Fruit fly (Drosophila melanogaster) whole organism, pupa: ENCODE results near the gene ND-13A.

Experiments
- CG10348 ChIP-seq: fragments of 200-800 bp; sonication (Bioruptor generic); IDR thresholded peaks from 2 replicates; pipeline ENCODE4 v1.3.6; 2022; ENCODE audit warnings: missing biosample characterization, missing genetic modification characterization
- CG12605 ChIP-seq: fragments of 200-800 bp; sonication (Bioruptor generic); IDR thresholded peaks from 2 replicates; pipeline ENCODE4 v1.3.6; 2022; ENCODE audit warnings: missing biosample characterization, missing genetic modification characterization
- CG13204 ChIP-seq: fragments of 200-800 bp; sonication (Bioruptor generic); optimal IDR thresholded peaks from 2 replicates; lab custom pipeline; 2018; ENCODE audit warnings: missing biosample characterization, mild to moderate bottlenecking, missing genetic modification characterization, moderate library complexity
- CG14655 ChIP-seq: fragments of 200-800 bp; sonication (Bioruptor generic); optimal IDR thresholded peaks from 3 replicates; lab custom pipeline; 2017; ENCODE audit warnings: mild to moderate bottlenecking, missing biosample characterization, missing genetic modification reagents, missing genetic modification characterization
- CG15710 ChIP-seq: fragments of 200-800 bp; sonication (Bioruptor generic); optimal IDR thresholded peaks from 2 replicates; lab custom pipeline; 2018; ENCODE audit warnings: missing biosample characterization, mild to moderate bottlenecking, missing genetic modification characterization, moderate library complexity
- CG17806 ChIP-seq: fragments of 200-800 bp; sonication (Bioruptor generic); optimal IDR thresholded peaks from 2 replicates; lab custom pipeline; 2018; ENCODE audit warnings: missing biosample characterization, mild to moderate bottlenecking, missing genetic modification characterization, moderate library complexity
- CG32121 ChIP-seq: fragments of 200-800 bp; sonication (Bioruptor generic); IDR thresholded peaks from 2 replicates; pipeline ENCODE4 v1.3.6; 2022; ENCODE audit warnings: missing biosample characterization, missing genetic modification characterization
- CG34367 ChIP-seq: fragments of 200-800 bp; sonication (Bioruptor generic); optimal IDR thresholded peaks from 2 replicates; lab custom pipeline; 2018; ENCODE audit warnings: missing biosample characterization, mild to moderate bottlenecking, missing genetic modification characterization
- CG4496 ChIP-seq: fragments of 200-800 bp; sonication (Bioruptor generic); IDR thresholded peaks from 3 replicates; pipeline ENCODE4 v1.3.6; 2022; ENCODE audit warnings: missing biosample characterization, missing genetic modification characterization
- CG8159 ChIP-seq: fragments of 200-800 bp; sonication (Bioruptor generic); optimal IDR thresholded peaks from 3 replicates; lab custom pipeline; 2018; ENCODE audit warnings: missing biosample characterization, mild to moderate bottlenecking, missing genetic modification characterization, moderate library complexity
- CG8301 ChIP-seq: fragments of 200-800 bp; sonication (Bioruptor generic); optimal IDR thresholded peaks from 2 replicates; lab custom pipeline; 2018; ENCODE audit warnings: missing biosample characterization, mild to moderate bottlenecking, missing genetic modification characterization
- CG9948 ChIP-seq: fragments of 200-800 bp; sonication (Bioruptor generic); optimal IDR thresholded peaks from 2 replicates; lab custom pipeline; 2018; ENCODE audit warnings: missing biosample characterization, mild to moderate bottlenecking, missing genetic modification characterization, moderate library complexity
- D1 ChIP-seq: fragments of 200-800 bp; sonication (Bioruptor generic); optimal IDR thresholded peaks from 2 replicates; lab custom pipeline; 2018; ENCODE audit warnings: missing biosample characterization, mild to moderate bottlenecking, missing genetic modification characterization, moderate library complexity
- EcR ChIP-seq: fragments of 200-800 bp; sonication (Bioruptor generic); optimal IDR thresholded peaks from 3 replicates; lab custom pipeline; 2019; ENCODE audit warnings: missing biosample characterization, missing genetic modification characterization, mild to moderate bottlenecking, moderate library complexity, missing genetic modification reagents
- Ets98B ChIP-seq: fragments of 200-800 bp; sonication (Bioruptor generic); IDR thresholded peaks from 2 replicates; pipeline ENCODE4 v1.3.6; 2022; ENCODE audit warnings: missing biosample characterization, missing genetic modification characterization
- Pif1A ChIP-seq: fragments of 200-800 bp; sonication (Bioruptor generic); optimal IDR thresholded peaks from 3 replicates; lab custom pipeline; 2016; ENCODE audit warnings: missing biosample characterization, missing genetic modification characterization
- Pif1B ChIP-seq: fragments of 200-800 bp; sonication (Bioruptor generic); optimal IDR thresholded peaks from 3 replicates; lab custom pipeline; 2016; ENCODE audit warnings: missing biosample characterization, missing genetic modification characterization
- Snoo ChIP-seq: fragments of 200-800 bp; sonication (Bioruptor generic); optimal IDR thresholded peaks from 3 replicates; lab custom pipeline; 2017; ENCODE audit warnings: missing biosample characterization, mild to moderate bottlenecking, missing genetic modification characterization, inconsistent platforms
- fd96Ca ChIP-seq: fragments of 200-800 bp; sonication (Bioruptor generic); IDR thresholded peaks from 3 replicates; pipeline ENCODE4 v1.3.6; 2022; ENCODE audit warnings: missing biosample characterization, missing genetic modification characterization
- gl ChIP-seq: fragments of 200-800 bp; sonication (Bioruptor generic); optimal IDR thresholded peaks from 2 replicates; lab custom pipeline; 2018; ENCODE audit warnings: missing biosample characterization, mild to moderate bottlenecking, missing genetic modification characterization
- rn ChIP-seq: fragments of 200-800 bp; sonication (Bioruptor generic); IDR thresholded peaks from 2 replicates; pipeline ENCODE4 v1.3.6; 2022; ENCODE audit warnings: missing biosample characterization, missing genetic modification characterization

ND-13A gene

DNA sequence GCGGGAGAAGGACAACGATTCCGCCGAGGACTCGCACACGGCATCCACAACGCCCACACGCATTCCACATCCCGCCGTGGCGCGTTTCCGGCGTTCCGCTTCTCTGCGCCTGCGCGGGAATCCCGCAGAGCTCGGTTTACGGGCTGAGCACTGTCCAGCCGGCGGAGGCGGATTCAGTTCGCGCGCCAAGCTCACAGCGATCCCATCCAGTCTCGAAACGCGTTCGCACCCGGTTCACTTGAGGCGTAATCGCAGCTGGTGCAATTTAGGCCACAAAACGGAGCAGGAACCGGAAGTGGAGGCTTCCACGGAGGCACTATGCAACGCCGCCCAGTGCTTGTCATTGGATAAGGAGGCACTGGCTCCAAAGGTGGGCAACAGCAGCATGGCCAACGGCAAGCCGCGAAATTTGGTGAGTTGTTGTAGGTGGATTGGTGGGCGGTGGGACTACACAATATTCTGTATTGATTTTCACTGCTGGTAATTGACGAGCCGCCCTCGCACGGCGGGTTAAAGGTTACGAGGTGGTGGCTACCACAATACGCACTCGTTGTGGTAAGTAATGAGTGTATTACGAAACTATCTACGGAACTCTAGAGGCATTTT, 37.2 kb downstream of the ND-13A start:
- TF ChIP-seq CG32121 (0 out of 2 replicates have a peak, but pooled peaks have one; percentile 9), Pif1A (no peak)

DNA sequence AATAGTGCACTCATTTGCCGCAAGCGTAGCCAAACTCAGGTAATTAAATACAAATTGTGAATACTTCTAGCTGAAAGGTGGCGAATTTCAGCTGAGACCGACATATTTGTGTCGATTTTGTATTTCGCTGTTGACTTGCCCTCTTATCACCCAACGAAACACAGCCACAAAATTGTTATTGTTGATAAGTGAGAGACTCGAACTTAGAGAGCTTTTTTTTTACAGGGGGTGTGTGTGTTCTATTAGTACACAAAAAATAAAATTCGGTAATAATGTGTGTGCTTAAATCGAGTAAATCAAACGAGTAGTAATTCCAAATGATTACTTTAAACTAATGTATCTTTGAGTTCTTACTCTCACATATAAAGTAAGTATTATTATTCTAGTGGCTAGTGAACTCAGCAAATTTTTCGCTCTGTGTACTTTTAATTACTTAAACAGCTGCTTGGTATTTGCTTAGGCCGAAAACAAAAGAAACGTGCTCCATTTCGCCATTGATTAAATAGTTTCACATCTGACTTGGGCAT, 39.1 kb downstream of the ND-13A start:
- TF ChIP-seq Ets98B (GFP tag; lab: Robert Waterston, UW): 0 out of 2 replicates have a peak, but pooled peaks have one; percentile 15
- no peak for TF ChIP-seq CG32121
- 0 out of 3 replicates have a peak, but pooled peaks have one; percentile 34 for TF ChIP-seq CG4496 (GFP tag; lab: Robert Waterston, UW)

- TF ChIP-seq CG12605 (no peak), CG8301 (tag; lab: Kevin White, UChicago) (no peak), CG14655 (GFP tag; lab: Kevin White, UChicago) (no peak), CG32121 (no peak), CG13204 (GFP tag; lab: Kevin White, UChicago) (no peak), fd96Ca (no peak), Pif1A (no peak), rn (GFP tag; lab: Robert Waterston, UW) (no peak), D1 (tag; lab: Kevin White, UChicago) (no peak), CG4496 (GFP tag; lab: Robert Waterston, UW) (no peak), gl (no peak)
- TF ChIP-seq, all 21 proteins: peak for 0
Observed at dm6 chr2L:5060515-5060914, 39.6 kb downstream of the ND-13A start, which contains the start of gene qtc. Gene qtc (plus strand): TSS chr2L:5060815.

DNA sequence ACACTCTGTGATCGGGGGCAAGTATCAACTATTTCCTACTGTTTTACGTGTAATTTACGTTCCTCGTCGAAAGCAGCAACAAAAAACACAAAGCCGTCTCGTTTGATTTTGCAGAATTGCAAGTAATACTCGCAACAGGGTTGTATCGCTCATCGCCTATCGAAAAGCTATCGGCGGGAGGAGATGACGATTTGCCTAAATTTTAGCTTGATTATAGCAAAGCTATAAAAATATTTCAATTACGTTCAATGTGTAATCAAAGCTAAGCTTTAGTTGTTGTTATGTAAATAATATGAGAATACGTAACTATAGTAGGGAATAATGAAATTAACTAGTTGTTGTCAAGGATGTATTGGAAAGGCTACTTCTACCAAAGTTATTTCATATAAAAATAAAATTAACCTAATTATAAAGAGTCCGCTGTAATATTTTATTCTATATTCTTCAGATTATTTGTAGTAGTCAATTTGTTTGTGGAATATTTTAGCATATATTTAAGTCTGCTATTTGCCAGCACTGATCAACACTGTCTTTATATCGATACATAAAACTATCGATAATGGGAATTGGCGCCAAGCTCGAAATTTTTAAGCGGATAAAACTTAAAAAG, 40.3 kb downstream of the ND-13A start, which contains the start of gene Rpn11:
TSS of gene Rpn11 (minus strand) at position 146 of the 610 bp plus-strand sequence.
- TF ChIP-seq CG13204 (GFP tag; lab: Kevin White, UChicago): no peak
- TF ChIP-seq CG32121: no peak
- TF ChIP-seq Snoo (tag; lab: Kevin White, UChicago): peak; percentile 49
- no peak for TF ChIP-seq CG14655 (GFP tag; lab: Kevin White, UChicago)
- peak; percentile 52 for TF ChIP-seq CG15710
- TF ChIP-seq CG10348 (GFP tag; lab: Robert Waterston, UW): no peak
- peak; percentile 31 for TF ChIP-seq CG17806
- TF ChIP-seq CG8301 (tag; lab: Kevin White, UChicago): peak; percentile 39
- TF ChIP-seq fd96Ca: no peak
- no peak for TF ChIP-seq CG12605
- TF ChIP-seq CG4496 (GFP tag; lab: Robert Waterston, UW): peak; percentile 40; the same call in 1 of the 3 replicates
- no peak for TF ChIP-seq Pif1A
- TF ChIP-seq CG9948 (tag; lab: Kevin White, UChicago): peak; percentile 41
- no peak for TF ChIP-seq rn (GFP tag; lab: Robert Waterston, UW)
- peak; percentile 43 for TF ChIP-seq CG34367
- no peak for TF ChIP-seq gl
- peak; percentile 62 for TF ChIP-seq CG8159 (tag; lab: Kevin White, UChicago)
- TF ChIP-seq Pif1B: no peak
- TF ChIP-seq D1 (tag; lab: Kevin White, UChicago): no peak
- no peak for TF ChIP-seq Ets98B (GFP tag; lab: Robert Waterston, UW)
- TF ChIP-seq EcR (GFP tag; lab: Kevin White, UChicago): no peak

dm6 chr2L:5058094-5058493, 42.0 kb downstream of the ND-13A start, which contains the start of gene Nepl3:
Gene Nepl3 (minus strand): TSS chr2L:5058248.
- TF ChIP-seq EcR (GFP tag; lab: Kevin White, UChicago): no peak
- TF ChIP-seq rn (GFP tag; lab: Robert Waterston, UW): no peak
- no peak for TF ChIP-seq CG15710
- TF ChIP-seq CG14655 (GFP tag; lab: Kevin White, UChicago): no peak
- TF ChIP-seq CG8301 (tag; lab: Kevin White, UChicago): no peak
- no peak for TF ChIP-seq CG10348 (GFP tag; lab: Robert Waterston, UW)
- TF ChIP-seq Snoo (tag; lab: Kevin White, UChicago): no peak
- no peak for TF ChIP-seq CG32121
- no peak for TF ChIP-seq CG8159 (tag; lab: Kevin White, UChicago)
- no peak for TF ChIP-seq gl
- no peak for TF ChIP-seq fd96Ca

DNA sequence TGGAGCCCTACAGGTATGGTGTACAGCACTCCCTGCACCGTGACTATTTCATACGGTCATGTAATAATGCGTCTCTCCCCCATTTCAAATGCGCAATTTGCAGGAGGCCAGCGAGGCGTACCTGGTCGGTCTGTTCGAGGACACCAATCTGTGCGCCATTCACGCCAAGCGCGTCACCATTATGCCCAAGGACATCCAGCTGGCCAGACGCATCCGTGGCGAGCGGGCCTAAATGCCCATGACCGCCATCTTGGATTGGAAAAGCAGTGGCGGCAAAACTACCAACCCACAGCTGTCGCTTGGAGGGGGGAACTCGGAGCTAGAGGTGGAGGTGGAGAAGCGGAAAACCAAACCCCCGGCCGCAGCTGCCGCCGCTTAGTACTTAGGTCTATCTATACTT, 44.6 kb downstream of the ND-13A start:
- TF ChIP-seq Pif1B (no peak), EcR (GFP tag; lab: Kevin White, UChicago) (no peak), CG32121 (no peak), CG9948 (tag; lab: Kevin White, UChicago) (no peak)

dm6 chr2L:5054953-5055352, 45.1 kb downstream of the ND-13A start, which contains the start of the genes CG14036 and His3.3A:
Gene CG14036 (minus strand): TSS chr2L:5055016.
Gene His3.3A (plus strand): TSS chr2L:5055058.
- TF ChIP-seq gl (no peak), CG15710 (peak; percentile 0), CG34367 (no peak), CG9948 (tag; lab: Kevin White, UChicago) (no peak), Pif1A (no peak), rn (GFP tag; lab: Robert Waterston, UW) (no peak), CG32121 (peak; percentile 35; the same call in 1 of the 2 replicates), Snoo (tag; lab: Kevin White, UChicago) (no peak), D1 (tag; lab: Kevin White, UChicago) (no peak), EcR (GFP tag; lab: Kevin White, UChicago) (peak; percentile 25)
